Fruit fly (Drosophila melanogaster) whole organism, prepupa: ENCODE data around the gene CG45049.

Experiments used
- Blimp-1 ChIP-seq: fragments of 200-800 bp; sonication (Bioruptor generic); optimal IDR thresholded peaks from 3 replicates; lab custom pipeline; 2017; ENCODE audit warnings: missing biosample characterization, missing genetic modification characterization, mild to moderate bottlenecking, moderate library complexity, missing genetic modification reagents
- Lpt ChIP-seq: fragments of 200-800 bp; sonication (Bioruptor generic); optimal IDR thresholded peaks from 3 replicates; lab custom pipeline; 2016; ENCODE audit warnings: missing biosample characterization, missing genetic modification characterization
- Met ChIP-seq: fragments of 200-800 bp; sonication (Bioruptor generic); optimal IDR thresholded peaks from 3 replicates; lab custom pipeline; 2016; ENCODE audit warnings: missing biosample characterization, missing genetic modification characterization

dm6 chr3R:22751698-22752097, 24.9 kb downstream of the CG45049 start:
- TF ChIP-seq Lpt (GFP tag; lab: Kevin White, UChicago) (no peak), Met (GFP tag; lab: Kevin White, UChicago) (no peak), Blimp-1 (GFP tag; lab: Kevin White, UChicago) (no peak)
